Fruit fly (Drosophila melanogaster): Measurements from ENCODE around the gene pigeon.

Gene pigeon

dm6 chr2L:19182710-19183109 is 3.1 kb upstream of the pigeon start, which contains the start of gene CG42688:
Gene CG42688 (minus strand): TSS chr2L:19182810.
- TF ChIP-seq CG8301 (tag; optimal IDR thresholded peaks at IDR 0.05) = no peak
- no peak for TF ChIP-seq CG4496 (GFP tag; IDR thresholded peaks at IDR 0.05)
- no peak for TF ChIP-seq gl (tag; optimal IDR thresholded peaks at IDR 0.05)
- no peak for TF ChIP-seq CG15710 (tag; optimal IDR thresholded peaks at IDR 0.05)
- TF ChIP-seq D1 (tag; optimal IDR thresholded peaks at IDR 0.05) = no peak
- TF ChIP-seq Ets98B (GFP tag; IDR thresholded peaks at IDR 0.05) = no peak
- TF ChIP-seq EcR (GFP tag; optimal IDR thresholded peaks at IDR 0.05) = no peak
- TF ChIP-seq CG14655 (GFP tag; optimal IDR thresholded peaks at IDR 0.05) = no peak
- TF ChIP-seq Pif1A (GFP tag; optimal IDR thresholded peaks at IDR 0.05) = no peak
- no peak for TF ChIP-seq CG34367 (tag; optimal IDR thresholded peaks at IDR 0.05)
- no peak for TF ChIP-seq CG8159 (tag; optimal IDR thresholded peaks at IDR 0.05)
- TF ChIP-seq CG32121 (GFP tag; IDR thresholded peaks at IDR 0.05) = no peak
- no peak for TF ChIP-seq Pif1B (GFP tag; optimal IDR thresholded peaks at IDR 0.05)
- TF ChIP-seq Snoo (tag; optimal IDR thresholded peaks at IDR 0.05) = no peak
- TF ChIP-seq CG13204 (GFP tag; optimal IDR thresholded peaks at IDR 0.05) = no peak
- no peak for TF ChIP-seq CG10348 (GFP tag; IDR thresholded peaks at IDR 0.05)
- TF ChIP-seq fd96Ca (GFP tag; IDR thresholded peaks at IDR 0.05) = no peak
- no peak for TF ChIP-seq CG12605 (GFP tag; IDR thresholded peaks at IDR 0.05)
- TF ChIP-seq CG9948 (tag; optimal IDR thresholded peaks at IDR 0.05) = no peak
- TF ChIP-seq CG17806 (tag; optimal IDR thresholded peaks at IDR 0.05) = no peak

dm6 chr2L:19183687-19184086 is 2.2 kb upstream of the pigeon start, which contains the start of gene CG46059:
Gene CG46059 (minus strand): TSS chr2L:19183787.
- no peak for TF ChIP-seq Pif1B (GFP tag; optimal IDR thresholded peaks at IDR 0.05)
- TF ChIP-seq CG34367 (tag; optimal IDR thresholded peaks at IDR 0.05) = no peak
- TF ChIP-seq CG14655 (GFP tag; optimal IDR thresholded peaks at IDR 0.05) = no peak
- no peak for TF ChIP-seq CG32121 (GFP tag; IDR thresholded peaks at IDR 0.05)
- no peak for TF ChIP-seq fd96Ca (GFP tag; IDR thresholded peaks at IDR 0.05)
- no peak for TF ChIP-seq Pif1A (GFP tag; optimal IDR thresholded peaks at IDR 0.05)
- no peak for TF ChIP-seq CG17806 (tag; optimal IDR thresholded peaks at IDR 0.05)
- no peak for TF ChIP-seq CG10348 (GFP tag; IDR thresholded peaks at IDR 0.05)
- TF ChIP-seq gl (tag; optimal IDR thresholded peaks at IDR 0.05) = no peak

DNA sequence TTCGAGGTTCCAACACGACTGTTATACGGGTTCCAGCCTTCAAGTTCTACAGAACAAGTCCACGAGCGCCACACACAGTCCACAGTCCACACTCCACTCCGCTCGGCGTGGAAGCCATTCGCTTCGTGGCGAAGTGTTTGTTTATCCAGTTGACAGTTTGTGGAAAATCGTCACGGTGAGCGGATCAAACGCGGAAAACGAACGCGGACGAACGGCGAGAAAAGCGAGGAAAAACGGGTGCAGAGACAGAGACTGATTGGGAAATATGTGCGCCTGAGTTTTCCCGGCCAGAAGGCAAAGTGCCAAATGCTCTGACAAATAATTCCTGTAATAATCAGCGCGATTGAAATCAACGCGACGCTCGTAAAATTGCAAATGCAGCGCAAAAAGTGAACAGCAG is 4.4 kb downstream of the pigeon start, which contains the start of gene drl:
TSS of gene drl (plus strand) at position 148 of the 400 bp plus-strand sequence.
- TF ChIP-seq CG34367 (tag; optimal IDR thresholded peaks at IDR 0.05) (no peak), CG4496 (GFP tag; IDR thresholded peaks at IDR 0.05) (peak; percentile 61), rn (GFP tag; IDR thresholded peaks at IDR 0.05) (no peak), Pif1A (GFP tag; optimal IDR thresholded peaks at IDR 0.05) (no peak), Snoo (tag; optimal IDR thresholded peaks at IDR 0.05) (no peak), EcR (GFP tag; optimal IDR thresholded peaks at IDR 0.05) (no peak), Ets98B (GFP tag; IDR thresholded peaks at IDR 0.05) (peak; percentile 67; the same call in 1 of the 2 replicates), CG12605 (GFP tag; IDR thresholded peaks at IDR 0.05) (peak; percentile 67), CG14655 (GFP tag; optimal IDR thresholded peaks at IDR 0.05) (no peak), CG15710 (tag; optimal IDR thresholded peaks at IDR 0.05) (no peak), CG8301 (tag; optimal IDR thresholded peaks at IDR 0.05) (no peak), CG10348 (GFP tag; IDR thresholded peaks at IDR 0.05) (no peak), CG17806 (tag; optimal IDR thresholded peaks at IDR 0.05) (no peak), CG32121 (GFP tag; IDR thresholded peaks at IDR 0.05) (peak; percentile 57), fd96Ca (GFP tag; IDR thresholded peaks at IDR 0.05) (peak; percentile 64; the same call in 1 of the 3 replicates)

DNA sequence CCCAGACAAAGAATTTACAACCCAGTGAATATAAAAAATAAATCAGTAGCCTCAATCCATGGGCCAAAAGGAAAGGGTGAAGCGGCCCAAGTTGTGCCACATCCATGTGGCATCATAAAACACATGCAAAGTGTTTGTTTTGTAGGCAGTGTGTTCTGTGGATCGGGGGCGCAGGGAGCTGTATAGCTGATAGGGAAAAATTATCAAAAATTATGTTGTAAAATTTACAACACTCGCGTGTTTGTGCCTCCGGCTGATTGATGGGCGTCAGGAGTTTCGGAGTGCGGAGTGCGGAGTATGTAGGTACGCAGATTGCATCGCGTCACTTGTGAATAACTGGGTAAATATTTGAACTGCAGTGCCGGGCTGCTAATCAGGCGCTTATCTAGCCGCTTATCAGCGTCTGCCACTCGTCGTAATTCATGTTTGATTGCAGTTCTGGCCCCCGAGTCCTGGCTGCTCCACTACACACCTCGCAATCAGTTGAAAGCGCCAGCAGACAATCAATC is 6.0 kb downstream of the pigeon start:
- TF ChIP-seq fd96Ca (GFP tag; IDR thresholded peaks at IDR 0.05) = peak; percentile 38; the same call in 1 of the 3 replicates
- TF ChIP-seq CG34367 (tag; optimal IDR thresholded peaks at IDR 0.05) = no peak
- TF ChIP-seq CG4496 (GFP tag; IDR thresholded peaks at IDR 0.05) = peak; percentile 55; the same call in 1 of the 3 replicates

DNA sequence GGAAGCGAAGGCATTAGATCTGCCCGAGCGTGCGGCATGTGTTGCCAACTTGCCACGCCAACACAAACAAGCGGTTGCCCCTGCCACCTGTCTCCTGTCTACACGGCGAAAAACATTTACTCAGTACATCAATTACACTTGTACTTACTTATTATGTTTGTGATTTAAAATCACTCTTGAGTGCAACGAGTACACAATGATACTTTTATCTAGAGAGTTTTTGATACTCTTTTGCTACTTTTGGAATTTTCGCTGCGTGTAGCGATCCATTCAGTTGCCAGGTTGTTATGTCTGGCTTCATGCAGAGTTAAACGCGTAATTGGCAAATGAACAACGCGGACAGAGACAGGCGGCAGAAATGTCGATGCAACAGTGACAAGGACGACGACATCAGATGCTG is 7.9 kb downstream of the pigeon start:
- no peak for TF ChIP-seq D1 (tag; optimal IDR thresholded peaks at IDR 0.05)
- TF ChIP-seq CG8159 (tag; optimal IDR thresholded peaks at IDR 0.05) = peak; percentile 61
- TF ChIP-seq CG32121 (GFP tag; IDR thresholded peaks at IDR 0.05) = peak; percentile 82
- no peak for TF ChIP-seq CG12605 (GFP tag; IDR thresholded peaks at IDR 0.05)
- TF ChIP-seq CG9948 (tag; optimal IDR thresholded peaks at IDR 0.05) = peak; percentile 49
- TF ChIP-seq CG14655 (GFP tag; optimal IDR thresholded peaks at IDR 0.05) = peak; percentile 77
- no peak for TF ChIP-seq CG13204 (GFP tag; optimal IDR thresholded peaks at IDR 0.05)
- peak; percentile 35 for TF ChIP-seq gl (tag; optimal IDR thresholded peaks at IDR 0.05)
- TF ChIP-seq Snoo (tag; optimal IDR thresholded peaks at IDR 0.05) = peak; percentile 14
- TF ChIP-seq rn (GFP tag; IDR thresholded peaks at IDR 0.05) = peak; percentile 51; the same call in 1 of the 2 replicates
- TF ChIP-seq CG15710 (tag; optimal IDR thresholded peaks at IDR 0.05) = peak; percentile 27
- TF ChIP-seq CG10348 (GFP tag; IDR thresholded peaks at IDR 0.05) = peak; percentile 30; the same call in 1 of the 2 replicates
- peak; percentile 73 for TF ChIP-seq CG8301 (tag; optimal IDR thresholded peaks at IDR 0.05)
- TF ChIP-seq Pif1B (GFP tag; optimal IDR thresholded peaks at IDR 0.05) = peak; percentile 57
- TF ChIP-seq CG4496 (GFP tag; IDR thresholded peaks at IDR 0.05) = peak; percentile 86
- TF ChIP-seq Ets98B (GFP tag; IDR thresholded peaks at IDR 0.05) = peak; percentile 87
- TF ChIP-seq EcR (GFP tag; optimal IDR thresholded peaks at IDR 0.05) = no peak
- TF ChIP-seq CG17806 (tag; optimal IDR thresholded peaks at IDR 0.05) = peak; percentile 66
- peak; percentile 75 for TF ChIP-seq Pif1A (GFP tag; optimal IDR thresholded peaks at IDR 0.05)
- peak; percentile 44 for TF ChIP-seq CG34367 (tag; optimal IDR thresholded peaks at IDR 0.05)
- peak; percentile 87 for TF ChIP-seq fd96Ca (GFP tag; IDR thresholded peaks at IDR 0.05)

DNA sequence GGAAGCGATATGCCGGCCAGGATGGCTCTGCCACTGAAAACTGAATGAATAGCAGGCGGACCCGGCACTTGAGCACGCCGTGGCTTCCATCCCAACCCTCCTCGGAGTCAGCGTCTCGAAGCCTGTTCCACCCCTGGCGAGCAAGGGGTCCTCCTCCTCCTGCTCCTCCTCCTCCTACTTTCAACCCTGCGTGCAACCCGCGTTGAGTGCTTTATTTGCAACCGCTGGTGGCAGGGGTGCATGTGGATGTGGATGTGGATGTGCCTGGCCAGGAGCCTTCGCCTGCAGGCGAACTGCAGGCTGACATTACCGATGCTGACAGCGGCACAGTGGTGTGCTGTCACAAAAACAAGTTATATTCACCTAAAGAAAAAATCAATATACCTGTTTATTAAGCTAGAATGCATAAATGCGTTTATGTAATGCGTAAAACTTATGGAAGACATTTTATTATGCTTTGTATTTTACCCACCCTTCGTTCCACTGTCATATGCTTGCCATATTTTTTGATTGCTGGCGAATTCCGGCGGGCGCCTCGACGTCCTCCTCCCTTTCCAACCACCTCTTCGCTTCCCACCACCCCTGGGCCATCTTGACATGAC is 10.7 kb downstream of the pigeon start:
- TF ChIP-seq CG32121 (GFP tag; IDR thresholded peaks at IDR 0.05) (peak; percentile 35; the same call in 1 of the 2 replicates), CG8301 (tag; optimal IDR thresholded peaks at IDR 0.05) (peak; percentile 64), CG15710 (tag; optimal IDR thresholded peaks at IDR 0.05) (peak; percentile 84), CG13204 (GFP tag; optimal IDR thresholded peaks at IDR 0.05) (peak; percentile 70), CG4496 (GFP tag; IDR thresholded peaks at IDR 0.05) (peak; percentile 86), CG8159 (tag; optimal IDR thresholded peaks at IDR 0.05) (peak; percentile 89), CG12605 (GFP tag; IDR thresholded peaks at IDR 0.05) (peak; percentile 55), CG9948 (tag; optimal IDR thresholded peaks at IDR 0.05) (peak; percentile 80), gl (tag; optimal IDR thresholded peaks at IDR 0.05) (peak; percentile 75), EcR (GFP tag; optimal IDR thresholded peaks at IDR 0.05) (no peak), CG14655 (GFP tag; optimal IDR thresholded peaks at IDR 0.05) (peak; percentile 69), D1 (tag; optimal IDR thresholded peaks at IDR 0.05) (peak; percentile 1), Ets98B (GFP tag; IDR thresholded peaks at IDR 0.05) (peak; percentile 42; the same call in 1 of the 2 replicates), CG34367 (tag; optimal IDR thresholded peaks at IDR 0.05) (peak; percentile 81), fd96Ca (GFP tag; IDR thresholded peaks at IDR 0.05) (peak; percentile 71; the same call in 2 of the 3 replicates), Pif1A (GFP tag; optimal IDR thresholded peaks at IDR 0.05) (peak; percentile 85), rn (GFP tag; IDR thresholded peaks at IDR 0.05) (peak; percentile 65), Snoo (tag; optimal IDR thresholded peaks at IDR 0.05) (peak; percentile 84), CG10348 (GFP tag; IDR thresholded peaks at IDR 0.05) (no peak), CG17806 (tag; optimal IDR thresholded peaks at IDR 0.05) (peak; percentile 84), Pif1B (GFP tag; optimal IDR thresholded peaks at IDR 0.05) (peak; percentile 78)
